Worm (Caenorhabditis elegans) whole organism, L2 larva: ENCODE measurements around the gene F36H12.5.

Experiments used
- F13H6.1 ChIP-seq: sonication (generic microtip); optimal IDR thresholded peaks from 2 replicates; lab custom pipeline; 2016; ENCODE audit warnings: missing genetic modification characterization, missing compliant biosample characterization
- blmp-1 ChIP-seq: sonication (generic microtip); optimal IDR thresholded peaks from 2 replicates; lab custom pipeline; 2017; ENCODE audit warnings: missing genetic modification characterization, mild to moderate bottlenecking, missing compliant biosample characterization, antibody characterized with exemption, moderate library complexity; ENCODE audit not compliant: insufficient read depth
- ceh-82 ChIP-seq: fragments of 150-350 bp; optimal IDR thresholded peaks from 2 replicates; lab custom pipeline; 2014; ENCODE audit warnings: missing biosample characterization, missing genetic modification characterization
- fos-1 ChIP-seq: fragments of 150-350 bp; optimal IDR thresholded peaks from 2 replicates; lab custom pipeline; 2014; ENCODE audit warnings: missing biosample characterization, missing genetic modification characterization
- nhr-11 ChIP-seq: fragments of 150-350 bp; optimal IDR thresholded peaks from 2 replicates; lab custom pipeline; 2014; ENCODE audit warnings: missing biosample characterization, missing genetic modification characterization
- nhr-237 ChIP-seq: fragments of 150-350 bp; optimal IDR thresholded peaks from 2 replicates; lab custom pipeline; 2014; ENCODE audit warnings: missing biosample characterization, missing genetic modification characterization
- nhr-25 ChIP-seq: fragments of 150-350 bp; sonication (generic microtip); optimal IDR thresholded peaks from 3 replicates; lab custom pipeline; 2014; ENCODE audit warnings: missing biosample characterization, missing genetic modification characterization
- nhr-6 ChIP-seq: fragments of 150-350 bp; optimal IDR thresholded peaks from 2 replicates; lab custom pipeline; 2014; ENCODE audit warnings: missing biosample characterization, missing genetic modification characterization
- snpc-4 ChIP-seq: fragments of 150-350 bp; optimal IDR thresholded peaks from 2 replicates; lab custom pipeline; 2014; ENCODE audit warnings: missing biosample characterization, missing genetic modification characterization
- unc-39 ChIP-seq: fragments of 150-350 bp; optimal IDR thresholded peaks from 2 replicates; lab custom pipeline; 2014; ENCODE audit warnings: missing biosample characterization, missing genetic modification characterization

- no peak for TF ChIP-seq fos-1 (tag; lab: Kevin White, UChicago)
- no peak for TF ChIP-seq nhr-11 (tag; lab: Kevin White, UChicago)
- no peak for TF ChIP-seq ceh-82 (tag; lab: Kevin White, UChicago)
- TF ChIP-seq blmp-1 (tag; lab: Kevin White, UChicago), result no peak
- no peak for TF ChIP-seq nhr-6 (tag; lab: Kevin White, UChicago)
- TF ChIP-seq nhr-25, result no peak
- TF ChIP-seq unc-39 (tag; lab: Kevin White, UChicago), result no peak
- TF ChIP-seq snpc-4, result no peak
- no peak for TF ChIP-seq nhr-237 (tag; lab: Kevin White, UChicago)
- TF ChIP-seq F13H6.1 (tag; lab: Kevin White, UChicago), result no peak
Observed at ce11 chrIV:5230530-5230929, 36.0 kb upstream of the F36H12.5 start, which contains the start of gene thn-5.
